Fruit fly (Drosophila melanogaster) whole organism, embryonic: Measurements from ENCODE around the gene Dhod.

Experiments
- Ada2b ChIP-seq: fragments of 200-800 bp; sonication (Bioruptor generic); IDR thresholded peaks from 2 replicates; pipeline ENCODE4 v1.3.6; 2022; ENCODE audit warnings: missing biosample characterization, missing genetic modification characterization
- Atf6 ChIP-seq: fragments of 200-800 bp; sonication (Bioruptor generic); IDR thresholded peaks from 2 replicates; pipeline ENCODE4 v1.3.6; 2022; ENCODE audit warnings: missing biosample characterization, missing genetic modification characterization
- CG1024 ChIP-seq: fragments of 200-800 bp; sonication (Bioruptor generic); IDR thresholded peaks from 2 replicates; pipeline ENCODE4 v1.3.6; 2022; ENCODE audit warnings: missing biosample characterization, missing genetic modification characterization
- CG11085 ChIP-seq: fragments of 200-800 bp; sonication (Bioruptor generic); IDR thresholded peaks from 2 replicates; pipeline ENCODE4 v1.3.6; 2022; ENCODE audit warnings: missing biosample characterization, missing genetic modification characterization
- CG1233 ChIP-seq: fragments of 200-800 bp; sonication (Bioruptor generic); optimal IDR thresholded peaks from 4 replicates; lab custom pipeline; 2018; ENCODE audit warnings: missing biosample characterization, mild to moderate bottlenecking, missing genetic modification characterization
- CG13123 ChIP-seq: fragments of 200-800 bp; sonication (Bioruptor generic); optimal IDR thresholded peaks from 2 replicates; lab custom pipeline; 2016; ENCODE audit warnings: missing biosample characterization, missing genetic modification characterization
- CG15011 ChIP-seq: fragments of 200-800 bp; sonication (Bioruptor generic); optimal IDR thresholded peaks from 3 replicates; lab custom pipeline; 2018; ENCODE audit warnings: missing biosample characterization, mild to moderate bottlenecking, missing genetic modification characterization
- CG15514 ChIP-seq: fragments of 200-800 bp; sonication (Bioruptor generic); optimal IDR thresholded peaks from 3 replicates; lab custom pipeline; 2017; ENCODE audit warnings: missing biosample characterization, missing genetic modification characterization, mild to moderate bottlenecking, moderate library complexity, missing genetic modification reagents
- CG1832 ChIP-seq: fragments of 200-800 bp; sonication (Bioruptor generic); optimal IDR thresholded peaks from 2 replicates; lab custom pipeline; 2017; ENCODE audit warnings: missing biosample characterization, mild to moderate bottlenecking, missing genetic modification characterization, inconsistent platforms
- CG2129 ChIP-seq: fragments of 200-800 bp; sonication (Bioruptor generic); IDR thresholded peaks from 2 replicates; pipeline ENCODE4 v1.3.6; 2022; ENCODE audit warnings: missing biosample characterization, missing genetic modification characterization; ENCODE audit not compliant: partially characterized antibody
- CG33213 ChIP-seq: fragments of 200-800 bp; sonication (Bioruptor generic); optimal IDR thresholded peaks from 3 replicates; lab custom pipeline; 2016; ENCODE audit warnings: missing biosample characterization, missing genetic modification characterization
- CG34224 ChIP-seq: fragments of 200-800 bp; sonication (Bioruptor generic); IDR thresholded peaks from 3 replicates; pipeline ENCODE4 v1.3.6; 2022; ENCODE audit warnings: missing biosample characterization, missing genetic modification characterization; ENCODE audit not compliant: partially characterized antibody
- CG3838 ChIP-seq: fragments of 200-800 bp; sonication (Bioruptor generic); optimal IDR thresholded peaks from 3 replicates; lab custom pipeline; 2016; ENCODE audit warnings: missing biosample characterization, missing genetic modification characterization
- CG4707 ChIP-seq: fragments of 200-800 bp; sonication (Bioruptor generic); optimal IDR thresholded peaks from 2 replicates; lab custom pipeline; 2018; ENCODE audit warnings: missing biosample characterization, mild to moderate bottlenecking, missing genetic modification characterization, moderate library complexity
- CG5180 ChIP-seq: fragments of 200-800 bp; sonication (Bioruptor generic); optimal IDR thresholded peaks from 3 replicates; lab custom pipeline; 2017; ENCODE audit warnings: missing biosample characterization, missing genetic modification characterization, mild to moderate bottlenecking, moderate library complexity, missing genetic modification reagents
- CG8281 ChIP-seq: fragments of 200-800 bp; sonication (Bioruptor generic); optimal IDR thresholded peaks from 2 replicates; lab custom pipeline; 2018; ENCODE audit warnings: missing biosample characterization, mild to moderate bottlenecking, missing genetic modification characterization, moderate library complexity
- CG8359 ChIP-seq: fragments of 200-800 bp; sonication (Bioruptor generic); optimal IDR thresholded peaks from 2 replicates; lab custom pipeline; 2017; ENCODE audit warnings: missing biosample characterization, mild to moderate bottlenecking, missing genetic modification characterization, borderline replicate concordance
- CG8944 ChIP-seq: fragments of 200-800 bp; sonication (Bioruptor generic); optimal IDR thresholded peaks from 3 replicates; lab custom pipeline; 2016; ENCODE audit warnings: missing biosample characterization, missing genetic modification characterization
- CG9215 ChIP-seq: fragments of 200-800 bp; sonication (Bioruptor generic); IDR thresholded peaks from 2 replicates; pipeline ENCODE4 v1.3.6; 2022; ENCODE audit warnings: missing biosample characterization, missing genetic modification characterization
- CG9437 ChIP-seq: fragments of 200-800 bp; sonication (Bioruptor generic); optimal IDR thresholded peaks from 2 replicates; lab custom pipeline; 2018; ENCODE audit warnings: missing biosample characterization, mild to moderate bottlenecking, missing genetic modification characterization
- Deaf1 ChIP-seq: fragments of 200-800 bp; optimal IDR thresholded peaks from 3 replicates; lab custom pipeline; 2019; ENCODE audit warnings: missing biosample characterization, mild to moderate bottlenecking, missing genetic modification characterization, moderate library complexity
- Ets97D ChIP-seq: fragments of 200-800 bp; sonication (Bioruptor generic); optimal IDR thresholded peaks from 3 replicates; lab custom pipeline; 2016; ENCODE audit warnings: missing biosample characterization, missing genetic modification characterization
- HLH3B ChIP-seq: fragments of 200-800 bp; sonication (Bioruptor generic); IDR thresholded peaks from 2 replicates; pipeline ENCODE4 v1.3.6; 2022; ENCODE audit warnings: missing biosample characterization, missing genetic modification characterization
- Lpt ChIP-seq: fragments of >200 bp; optimal IDR thresholded peaks from 2 replicates; lab custom pipeline; 2018; ENCODE audit warnings: missing biosample characterization, missing genetic modification characterization
- Mes4 ChIP-seq: fragments of 200-800 bp; sonication (Bioruptor generic); optimal IDR thresholded peaks from 2 replicates; lab custom pipeline; 2016; ENCODE audit warnings: missing biosample characterization, missing genetic modification characterization
- Nf-YB ChIP-seq: fragments of 200-800 bp; sonication (Bioruptor generic); optimal IDR thresholded peaks from 3 replicates; lab custom pipeline; 2019; ENCODE audit warnings: missing biosample characterization, mild to moderate bottlenecking, missing genetic modification characterization, moderate library complexity
- Oaz ChIP-seq: fragments of 200-800 bp; sonication (Bioruptor generic); IDR thresholded peaks from 2 replicates; pipeline ENCODE4 v1.3.6; 2022; ENCODE audit warnings: missing biosample characterization, missing genetic modification characterization
- Side ChIP-seq: fragments of 200-800 bp; sonication (Bioruptor generic); optimal IDR thresholded peaks from 2 replicates; lab custom pipeline; 2016; ENCODE audit warnings: missing biosample characterization, missing genetic modification characterization
- ac ChIP-seq: fragments of 200-800 bp; sonication (Bioruptor generic); optimal IDR thresholded peaks from 3 replicates; lab custom pipeline; 2017; ENCODE audit warnings: missing biosample characterization, mild to moderate bottlenecking, missing genetic modification characterization
- amos ChIP-seq: fragments of 200-800 bp; sonication (Bioruptor generic); IDR thresholded peaks from 2 replicates; pipeline ENCODE4 v1.3.6; 2022; ENCODE audit warnings: missing biosample characterization, missing genetic modification characterization; ENCODE audit not compliant: partially characterized antibody
- caup ChIP-seq: fragments of 200-800 bp; sonication (Bioruptor generic); optimal IDR thresholded peaks from 3 replicates; lab custom pipeline; 2017; ENCODE audit warnings: missing biosample characterization, mild to moderate bottlenecking, missing genetic modification characterization, moderate library complexity; ENCODE audit not compliant: severe bottlenecking
- cwo ChIP-seq: fragments of 200-800 bp; sonication (Bioruptor generic); optimal IDR thresholded peaks from 3 replicates; lab custom pipeline; 2017; ENCODE audit warnings: missing biosample characterization, missing genetic modification characterization, mild to moderate bottlenecking, moderate library complexity, missing genetic modification reagents
- gt ChIP-seq: fragments of 200-800 bp; sonication (Bioruptor generic); IDR thresholded peaks from 2 replicates; pipeline ENCODE4 v1.3.6; 2022; ENCODE audit warnings: missing biosample characterization, missing genetic modification characterization
- hb ChIP-seq: fragments of 200-800 bp; sonication (Bioruptor generic); IDR thresholded peaks from 3 replicates; pipeline ENCODE4 v1.3.6; 2022; ENCODE audit warnings: missing biosample characterization, missing genetic modification characterization; ENCODE audit not compliant: partially characterized antibody
- her ChIP-seq: fragments of 200-800 bp; sonication (Bioruptor generic); optimal IDR thresholded peaks from 2 replicates; lab custom pipeline; 2016; ENCODE audit warnings: missing biosample characterization, missing genetic modification characterization
- kni ChIP-seq: fragments of 200-800 bp; sonication (Bioruptor generic); optimal IDR thresholded peaks from 3 replicates; lab custom pipeline; 2017; ENCODE audit warnings: mild to moderate bottlenecking, missing biosample characterization, missing genetic modification reagents, missing genetic modification characterization
- nau ChIP-seq: fragments of 200-800 bp; sonication (Bioruptor generic); optimal IDR thresholded peaks from 3 replicates; lab custom pipeline; 2017; ENCODE audit warnings: missing biosample characterization, mild to moderate bottlenecking, missing genetic modification characterization, missing genetic modification reagents
- odd ChIP-seq: fragments of 200-800 bp; sonication (Bioruptor generic); optimal IDR thresholded peaks from 2 replicates; lab custom pipeline; 2017; ENCODE audit warnings: missing biosample characterization, mild to moderate bottlenecking, missing genetic modification characterization
- otp ChIP-seq: fragments of 200-800 bp; sonication (Bioruptor generic); IDR thresholded peaks from 3 replicates; pipeline ENCODE4, ENCODE4 v1.3.6; 2022; ENCODE audit warnings: missing biosample characterization, missing genetic modification characterization
- peb ChIP-seq: fragments of 200-800 bp; sonication (Bioruptor generic); IDR thresholded peaks from 2 replicates; pipeline ENCODE4 v1.3.6; 2022; ENCODE audit warnings: missing biosample characterization, missing genetic modification characterization
- pfk ChIP-seq: fragments of 200-800 bp; sonication (Bioruptor generic); optimal IDR thresholded peaks from 2 replicates; lab custom pipeline; 2018; ENCODE audit warnings: missing biosample characterization, mild to moderate bottlenecking, missing genetic modification characterization, moderate library complexity
- pum ChIP-seq: fragments of 200-800 bp; sonication (Bioruptor generic); optimal IDR thresholded peaks from 2 replicates; lab custom pipeline; 2016; ENCODE audit warnings: missing biosample characterization, missing genetic modification characterization
- pzg ChIP-seq: fragments of 200-800 bp; sonication (Bioruptor generic); optimal IDR thresholded peaks from 3 replicates; lab custom pipeline; 2018; ENCODE audit warnings: missing biosample characterization, mild to moderate bottlenecking, missing genetic modification characterization, moderate library complexity
- repo ChIP-seq: fragments of 200-800 bp; sonication (Bioruptor generic); optimal IDR thresholded peaks from 2 replicates; lab custom pipeline; 2016; ENCODE audit warnings: missing biosample characterization, missing genetic modification characterization
- ro ChIP-seq: fragments of 200-800 bp; sonication (Bioruptor generic); IDR thresholded peaks from 2 replicates; pipeline ENCODE4 v1.3.6; 2022; ENCODE audit warnings: missing biosample characterization, missing genetic modification characterization
- row ChIP-seq: fragments of 200-800 bp; sonication (Bioruptor generic); IDR thresholded peaks from 3 replicates; pipeline ENCODE4 v1.3.6; 2022; ENCODE audit warnings: missing biosample characterization, missing genetic modification characterization
- slbo ChIP-seq: fragments of 200-800 bp; sonication (Bioruptor generic); IDR thresholded peaks from 2 replicates; pipeline ENCODE4 v1.3.6; 2022; ENCODE audit warnings: missing biosample characterization, missing genetic modification characterization
- sob ChIP-seq: fragments of 200-800 bp; sonication (Bioruptor generic); IDR thresholded peaks from 2 replicates; pipeline ENCODE4 v1.3.6; 2022; ENCODE audit warnings: missing biosample characterization, missing genetic modification characterization
- trem ChIP-seq: fragments of 200-800 bp; optimal IDR thresholded peaks from 3 replicates; lab custom pipeline; 2019; ENCODE audit warnings: missing biosample characterization, mild to moderate bottlenecking, missing genetic modification characterization, moderate library complexity
- z ChIP-seq: fragments of 200-800 bp; sonication (Bioruptor generic); IDR thresholded peaks from 3 replicates; pipeline ENCODE4 v1.3.6; 2022; ENCODE audit warnings: missing biosample characterization, missing genetic modification characterization

Gene Dhod

dm6 chr3R:8676560-8677000 lies 23.9 kb upstream of the Dhod start, which contains the start of the genes Unc50, CG11755 and CG8043 (continued):
- peak; percentile 46 for TF ChIP-seq CG5180 (GFP tag; lab: Kevin White, UChicago)
- peak; percentile 36; the same call in 1 of the 2 replicates for TF ChIP-seq Ada2b
- TF ChIP-seq otp: no peak
- peak; percentile 68 for TF ChIP-seq pum
- TF ChIP-seq CG15514: peak; percentile 96
- peak; percentile 50 for TF ChIP-seq peb (GFP tag; lab: Robert Waterston, UW)
- peak; percentile 51 for TF ChIP-seq CG8944
- TF ChIP-seq Deaf1 (tag; lab: Kevin White, UChicago): peak; percentile 51
- TF ChIP-seq HLH3B (GFP tag; lab: Robert Waterston, UW): peak; percentile 59; the same call in 1 of the 2 replicates
- TF ChIP-seq CG1024 (GFP tag; lab: Robert Waterston, UW): peak; percentile 34; the same call in 1 of the 2 replicates
- peak; percentile 78 for TF ChIP-seq pzg (GFP tag; lab: Kevin White, UChicago)
- TF ChIP-seq CG15011 (GFP tag; lab: Kevin White, UChicago): peak; percentile 53
- TF ChIP-seq CG3838 (GFP tag; lab: Kevin White, UChicago): peak; percentile 44
- peak; percentile 99 for TF ChIP-seq row (GFP tag; lab: Robert Waterston, UW)
- peak; percentile 99 for TF ChIP-seq CG34224 (GFP tag; lab: Robert Waterston, UW)
- peak; percentile 53; the same call in 1 of the 2 replicates for TF ChIP-seq CG11085 (GFP tag; lab: Robert Waterston, UW)
- peak; percentile 62 for TF ChIP-seq Nf-YB (GFP tag; lab: Kevin White, UChicago)
- peak; percentile 67; the same call in 1 of the 2 replicates for TF ChIP-seq Oaz (GFP tag; lab: Robert Waterston, UW)
- TF ChIP-seq trem (tag; lab: Kevin White, UChicago): peak; percentile 94
- peak; percentile 81 for TF ChIP-seq sob
- peak; percentile 93 for TF ChIP-seq amos (GFP tag; lab: Robert Waterston, UW)
- peak; percentile 27 for TF ChIP-seq Mes4 (GFP tag; lab: Kevin White, UChicago)
- peak; percentile 52 for TF ChIP-seq kni
- TF ChIP-seq Ets97D: peak; percentile 74
- no peak for TF ChIP-seq z
- TF ChIP-seq CG4707 (GFP tag; lab: Kevin White, UChicago): peak; percentile 1
- peak; percentile 84 for TF ChIP-seq CG9215 (GFP tag; lab: Robert Waterston, UW)
- peak; percentile 34 for TF ChIP-seq repo (GFP tag; lab: Kevin White, UChicago)
- TF ChIP-seq cwo: peak; percentile 49
- peak; percentile 63; the same call in 1 of the 2 replicates for TF ChIP-seq Atf6 (GFP tag; lab: Robert Waterston, UW)
- TF ChIP-seq CG9437 (GFP tag; lab: Kevin White, UChicago): peak; percentile 72
- TF ChIP-seq Lpt (GFP tag; lab: Kevin White, UChicago): no peak
- TF ChIP-seq CG1832 (GFP tag; lab: Kevin White, UChicago): no peak
- no peak for TF ChIP-seq ro (GFP tag; lab: Robert Waterston, UW)
- TF ChIP-seq CG13123 (GFP tag; lab: Kevin White, UChicago): peak; percentile 66
- TF ChIP-seq caup (GFP tag; lab: Kevin White, UChicago): peak; percentile 52
- TF ChIP-seq hb (GFP tag; lab: Robert Waterston, UW): peak; percentile 99
- peak; percentile 56 for TF ChIP-seq Side (GFP tag; lab: Kevin White, UChicago)
- TF ChIP-seq gt (GFP tag; lab: Robert Waterston, UW): no peak
- TF ChIP-seq CG2129: peak; percentile 99
- no peak for TF ChIP-seq CG8359
- TF ChIP-seq odd (GFP tag; lab: Kevin White, UChicago): peak; percentile 47
- peak; percentile 83 for TF ChIP-seq slbo (GFP tag; lab: Robert Waterston, UW)
- TF ChIP-seq ac: peak; percentile 14
- TF ChIP-seq CG8281 (tag; lab: Kevin White, UChicago): peak; percentile 41
- TF ChIP-seq nau (GFP tag; lab: Kevin White, UChicago): no peak
- TF ChIP-seq CG33213 (GFP tag; lab: Kevin White, UChicago): peak; percentile 59
- no peak for TF ChIP-seq pfk (GFP tag; lab: Kevin White, UChicago)
- TF ChIP-seq her (GFP tag; lab: Kevin White, UChicago): no peak
- peak; percentile 70 for TF ChIP-seq CG1233
